Fruit fly (Drosophila melanogaster): ENCODE measurements around the gene CG31917.

The CG31917 gene

dm6 chr2L:4981278-4981966, 29.2 kb downstream of the CG31917 start, which contains the start of the genes CG8892 and CG34126 (continued):
- TF ChIP-seq CG10209 (GFP tag; optimal IDR thresholded peaks at IDR 0.05) (peak; percentile 98), slbo (GFP tag; IDR thresholded peaks at IDR 0.05) (peak; percentile 98), h (optimal IDR thresholded peaks at IDR 0.05) (no peak), Xbp1 (GFP tag; optimal IDR thresholded peaks at IDR 0.05) (peak; percentile 99), CG11093 (GFP tag; IDR thresholded peaks at IDR 0.05) (peak; percentile 96), gfzf (GFP tag; optimal IDR thresholded peaks at IDR 0.05) (peak; percentile 28), ase (GFP tag; IDR thresholded peaks at IDR 0.05) (peak; percentile 92), Bdp1 (GFP tag; optimal IDR thresholded peaks at IDR 0.05) (peak; percentile 92), H15 (GFP tag; IDR thresholded peaks at IDR 0.05) (peak; percentile 96), CG6791 (GFP tag; IDR thresholded peaks at IDR 0.05; ENCODE audit: partially characterized antibody) (0 out of 3 replicates have a peak, but pooled peaks have one; percentile 19), crc (GFP tag; optimal IDR thresholded peaks at IDR 0.05) (peak; percentile 85), NC2α (GFP tag; optimal IDR thresholded peaks at IDR 0.05) (peak; percentile 80), CG14860 (GFP tag; IDR thresholded peaks at IDR 0.05; ENCODE audit: partially characterized antibody) (no peak), ems (GFP tag; optimal IDR thresholded peaks at IDR 0.05) (peak; percentile 96), CG30431 (GFP tag; optimal IDR thresholded peaks at IDR 0.05) (peak; percentile 98), Hsf (GFP tag; optimal IDR thresholded peaks at IDR 0.05) (peak; percentile 99), CG9727 (GFP tag; optimal IDR thresholded peaks at IDR 0.05) (peak; percentile 97), tup (GFP tag; optimal IDR thresholded peaks at IDR 0.05) (peak; percentile 95), CG15479 (GFP tag; optimal IDR thresholded peaks at IDR 0.05) (peak; percentile 75), CG13894 (tag; optimal IDR thresholded peaks at IDR 0.05) (peak; percentile 94), CG34376 (GFP tag; optimal IDR thresholded peaks at IDR 0.05) (peak; percentile 97), CG17568 (GFP tag; optimal IDR thresholded peaks at IDR 0.05) (no peak), CG12071 (GFP tag; optimal IDR thresholded peaks at IDR 0.05) (peak; percentile 88), CG10267 (tag; optimal IDR thresholded peaks at IDR 0.05) (peak; percentile 100), lab (GFP tag; optimal IDR thresholded peaks at IDR 0.05) (peak; percentile 98), CG10274 (GFP tag; optimal IDR thresholded peaks at IDR 0.05) (peak; percentile 91), CG5953 (GFP tag; IDR thresholded peaks at IDR 0.05) (peak; percentile 85), Ssrp (tag; optimal IDR thresholded peaks at IDR 0.05) (peak; percentile 97), lilli (GFP tag; optimal IDR thresholded peaks at IDR 0.05) (peak; percentile 98), tx (GFP tag; optimal IDR thresholded peaks at IDR 0.05) (peak; percentile 97), fd3F (GFP tag; optimal IDR thresholded peaks at IDR 0.05) (peak; percentile 95), corto (GFP tag; optimal IDR thresholded peaks at IDR 0.05) (peak; percentile 95), bcd (GFP tag; optimal IDR thresholded peaks at IDR 0.05) (peak; percentile 98), dati (GFP tag; IDR thresholded peaks at IDR 0.05) (peak; percentile 83), CG6683 (GFP tag; optimal IDR thresholded peaks at IDR 0.05) (peak; percentile 93), run (tag; optimal IDR thresholded peaks at IDR 0.05) (peak; percentile 82), Nf-YB (GFP tag; optimal IDR thresholded peaks at IDR 0.05) (peak; percentile 81), CG31441 (GFP tag; IDR thresholded peaks at IDR 0.05) (peak; percentile 96), CG12942 (GFP tag; optimal IDR thresholded peaks at IDR 0.05) (peak; percentile 99), twi (tag; optimal IDR thresholded peaks at IDR 0.05) (peak; percentile 97), CG8359 (GFP tag; optimal IDR thresholded peaks at IDR 0.05; ENCODE audit: borderline replicate concordance) (peak; percentile 87), insv (GFP tag; optimal IDR thresholded peaks at IDR 0.05) (peak in 1 of 2 experiments; percentile 91), CG11456 (GFP tag; IDR thresholded peaks at IDR 0.05) (peak; percentile 97), Side (GFP tag; optimal IDR thresholded peaks at IDR 0.05) (peak; percentile 93), CG15269 (tag; optimal IDR thresholded peaks at IDR 0.05) (peak; percentile 96), Camta (GFP tag; optimal IDR thresholded peaks at IDR 0.05) (peak; percentile 97), CG12744 (GFP tag; optimal IDR thresholded peaks at IDR 0.05) (peak; percentile 87), Adf1 (GFP tag; IDR thresholded peaks at IDR 0.05) (peak; percentile 80), ap (GFP tag; IDR thresholded peaks at IDR 0.05) (peak; percentile 85)

Measured in whole organism, embryonic.